Fruit fly (Drosophila melanogaster): ENCODE measurements around the gene CG15005.

The CG15005 gene

DNA sequence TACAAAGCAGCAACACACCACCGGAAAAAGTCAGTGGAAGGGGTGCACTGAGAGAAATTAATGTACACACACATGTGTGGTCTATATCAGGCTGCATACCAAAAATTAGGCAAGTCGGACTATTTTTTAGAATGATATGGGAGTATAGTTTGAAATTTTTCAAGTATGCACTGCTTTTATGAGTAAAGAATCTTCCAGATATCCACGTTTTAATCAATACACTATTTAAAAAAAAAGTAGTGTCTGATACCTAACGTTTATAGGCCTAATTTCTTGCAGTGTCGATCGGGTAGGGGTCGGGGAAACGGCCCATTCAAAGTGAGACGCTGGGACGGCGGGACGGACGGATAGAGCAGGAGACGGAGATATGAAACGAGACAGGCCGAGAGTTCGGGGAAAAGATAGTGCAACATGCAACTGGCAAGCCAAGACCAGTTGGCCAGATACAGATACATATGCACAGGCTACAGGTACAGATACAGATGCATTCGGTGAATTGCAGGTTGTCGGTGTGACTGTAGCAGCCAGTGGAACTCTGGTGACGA, 26.3 kb upstream of the CG15005 start (continued):
- TF ChIP-seq Aef1 (GFP tag; IDR thresholded peaks at IDR 0.05) (peak; percentile 73), CkIIα-i1 (GFP tag; IDR thresholded peaks at IDR 0.05) (no peak), BEAF-32 (GFP tag; optimal IDR thresholded peaks at IDR 0.05) (no peak), CG12659 (GFP tag; optimal IDR thresholded peaks at IDR 0.05) (peak; percentile 90), ATbp (GFP tag; optimal IDR thresholded peaks at IDR 0.05) (peak; percentile 93), CG2889 (GFP tag; IDR thresholded peaks at IDR 0.05) (peak; percentile 70; the same call in 2 of the 3 replicates), Hr78 (GFP tag; optimal IDR thresholded peaks at IDR 0.05) (peak in 1 of 2 experiments; percentile 88), CG10274 (GFP tag; optimal IDR thresholded peaks at IDR 0.05) (peak; percentile 75), Rfx (GFP tag; IDR thresholded peaks at IDR 0.05) (peak; percentile 69), CG14441 (GFP tag; IDR thresholded peaks at IDR 0.05) (peak; percentile 83), trem (tag; optimal IDR thresholded peaks at IDR 0.05) (peak; percentile 93), CG13123 (GFP tag; optimal IDR thresholded peaks at IDR 0.05) (peak; percentile 83), Dad (GFP tag; optimal IDR thresholded peaks at IDR 0.05) (peak; percentile 91), CG3407 (GFP tag; optimal IDR thresholded peaks at IDR 0.05) (peak; percentile 90), Blimp-1 (GFP tag; optimal IDR thresholded peaks at IDR 0.05) (peak; percentile 94), Asciz (GFP tag; optimal IDR thresholded peaks at IDR 0.05) (peak; percentile 92), p53 (GFP tag; optimal IDR thresholded peaks at IDR 0.05) (peak; percentile 83), CG4730 (GFP tag; IDR thresholded peaks at IDR 0.05) (peak; percentile 82), CG2116 (GFP tag; optimal IDR thresholded peaks at IDR 0.05) (peak; percentile 73), CG3726 (GFP tag; IDR thresholded peaks at IDR 0.05) (peak; percentile 86; the same call in 2 of the 3 replicates), disco-r (GFP tag; optimal IDR thresholded peaks at IDR 0.05) (peak; percentile 78), CG13296 (GFP tag; optimal IDR thresholded peaks at IDR 0.05) (peak; percentile 76), Tbp (GFP tag; optimal IDR thresholded peaks at IDR 0.05) (no peak), Spps (tag; optimal IDR thresholded peaks at IDR 0.05) (peak; percentile 95), Awh (GFP tag; IDR thresholded peaks at IDR 0.05) (peak; percentile 76; the same call in 1 of the 2 replicates), tx (GFP tag; optimal IDR thresholded peaks at IDR 0.05) (peak; percentile 93), CG1602 (GFP tag; optimal IDR thresholded peaks at IDR 0.05) (peak; percentile 93), CG3163 (GFP tag; optimal IDR thresholded peaks at IDR 0.05) (peak; percentile 69), E2f1 (GFP tag; IDR thresholded peaks at IDR 0.05) (peak; percentile 81), zf30C (GFP tag; optimal IDR thresholded peaks at IDR 0.05) (peak; percentile 99), dati (GFP tag; IDR thresholded peaks at IDR 0.05) (peak; percentile 43), CG1529 (GFP tag; optimal IDR thresholded peaks at IDR 0.05) (peak; percentile 96), sc (optimal IDR thresholded peaks at IDR 0.05) (no peak), sc (GFP tag; optimal IDR thresholded peaks at IDR 0.05) (peak; percentile 90), Mrtf (GFP tag; IDR thresholded peaks at IDR 0.05) (peak; percentile 83), lola (GFP tag; optimal IDR thresholded peaks at IDR 0.05) (peak in 1 of 3 experiments; percentile 99), h (optimal IDR thresholded peaks at IDR 0.05) (no peak), bsh (GFP tag; optimal IDR thresholded peaks at IDR 0.05) (peak; percentile 87 to 96), Sin3A (optimal IDR thresholded peaks at IDR 0.05) (no peak), MESR4 (GFP tag; optimal IDR thresholded peaks at IDR 0.05) (peak; percentile 46), CG1792 (GFP tag; optimal IDR thresholded peaks at IDR 0.05) (peak; percentile 77), NC2α (GFP tag; optimal IDR thresholded peaks at IDR 0.05) (peak; percentile 93), Side (GFP tag; optimal IDR thresholded peaks at IDR 0.05) (peak; percentile 94), fd3F (GFP tag; optimal IDR thresholded peaks at IDR 0.05) (peak; percentile 54), CG10565 (GFP tag; optimal IDR thresholded peaks at IDR 0.05) (peak; percentile 66), Atf6 (GFP tag; IDR thresholded peaks at IDR 0.05) (peak; percentile 55; the same call in 1 of the 2 replicates), CG30403 (GFP tag; optimal IDR thresholded peaks at IDR 0.05) (peak; percentile 94), pzg (GFP tag; optimal IDR thresholded peaks at IDR 0.05) (no peak), Lim3 (GFP tag; IDR thresholded peaks at IDR 0.05) (0 out of 2 replicates have a peak, but pooled peaks have one; percentile 56), CG4707 (GFP tag; optimal IDR thresholded peaks at IDR 0.05) (peak; percentile 87), NfI (GFP tag; optimal IDR thresholded peaks at IDR 0.05) (peak; percentile 82)
